Worm (Caenorhabditis elegans) whole organism, L2 larva: ENCODE results near the gene T07A5.1.
A peak's percentile ranks its signal among the peaks of the same experiment; 100 is the strongest.

Source experiments
- C34F6.9 ChIP-seq: fragments of 150-350 bp; optimal IDR thresholded peaks from 2 replicates; lab custom pipeline; 2014; ENCODE audit warnings: missing biosample characterization, missing genetic modification characterization
- F13H6.1 ChIP-seq: sonication (generic microtip); optimal IDR thresholded peaks from 2 replicates; lab custom pipeline; 2016; ENCODE audit warnings: missing genetic modification characterization, missing compliant biosample characterization
- Y55F3AM.14 ChIP-seq: fragments of 200-800 bp; sonication (Bioruptor generic); optimal IDR thresholded peaks from 2 replicates; lab custom pipeline; 2018; ENCODE audit warnings: mild to moderate bottlenecking, missing genetic modification characterization, missing compliant biosample characterization
- aly-2 ChIP-seq: fragments of 150-350 bp; optimal IDR thresholded peaks from 2 replicates; lab custom pipeline; 2014; ENCODE audit warnings: missing biosample characterization, missing genetic modification characterization
- ama-1 ChIP-seq: fragments of 150-350 bp; optimal IDR thresholded peaks from 2 replicates; lab custom pipeline; 2018; ENCODE audit warnings: inconsistent platforms
- ceh-82 ChIP-seq: fragments of 150-350 bp; optimal IDR thresholded peaks from 2 replicates; lab custom pipeline; 2014; ENCODE audit warnings: missing biosample characterization, missing genetic modification characterization
- crh-2 ChIP-seq: sonication (generic microtip); optimal IDR thresholded peaks from 2 replicates; lab custom pipeline; 2017; ENCODE audit warnings: missing biosample characterization, missing genetic modification characterization
- dmd-4 ChIP-seq: sonication (generic microtip); optimal IDR thresholded peaks from 2 replicates; lab custom pipeline; 2017; ENCODE audit warnings: missing biosample characterization, missing genetic modification characterization
- egl-27 ChIP-seq: sonication (generic microtip); optimal IDR thresholded peaks from 3 replicates; lab custom pipeline; 2017; ENCODE audit warnings: missing biosample characterization, missing genetic modification reagents, missing genetic modification characterization
- elt-3 ChIP-seq: sonication (generic microtip); optimal IDR thresholded peaks from 2 replicates; lab custom pipeline; 2017; ENCODE audit warnings: missing biosample characterization, missing genetic modification characterization
- fos-1 ChIP-seq: fragments of 150-350 bp; optimal IDR thresholded peaks from 2 replicates; lab custom pipeline; 2014; ENCODE audit warnings: missing biosample characterization, missing genetic modification characterization
- gmeb-1 ChIP-seq: fragments of 150-350 bp; optimal IDR thresholded peaks from 2 replicates; lab custom pipeline; 2014; ENCODE audit warnings: missing biosample characterization, missing genetic modification characterization
- lin-11 ChIP-seq: fragments of 150-350 bp; sonication (generic microtip); optimal IDR thresholded peaks from 2 replicates; lab custom pipeline; 2014; ENCODE audit warnings: missing biosample characterization, missing genetic modification characterization, inconsistent platforms, mixed read lengths
- lin-13 ChIP-seq: fragments of 150-350 bp; optimal IDR thresholded peaks from 2 replicates; lab custom pipeline; 2014; ENCODE audit warnings: missing biosample characterization, missing genetic modification reagents, missing genetic modification characterization
- lin-39 ChIP-seq: fragments of 150-350 bp; optimal IDR thresholded peaks from 2 replicates; lab custom pipeline; 2014; ENCODE audit warnings: missing biosample characterization, missing genetic modification reagents, missing genetic modification characterization
- lsy-2 ChIP-seq, 2 experiments: fragments of 150-350 bp in 1 of 2; sonication (generic microtip) in 1 of 2; optimal IDR thresholded peaks; 2 replicates each; lab custom pipeline; 2014 to 2017; ENCODE audit warnings: missing biosample characterization in 2 of 2, missing genetic modification characterization in 2 of 2
- mab-5 ChIP-seq: fragments of 150-350 bp; optimal IDR thresholded peaks from 2 replicates; lab custom pipeline; 2014; ENCODE audit warnings: missing biosample characterization, missing genetic modification characterization
- mbf-1 ChIP-seq: sonication (generic microtip); optimal IDR thresholded peaks from 2 replicates; lab custom pipeline; 2017; ENCODE audit warnings: missing biosample characterization, missing genetic modification characterization
- mdl-1 ChIP-seq, 2 experiments: fragments of 150-350 bp in 1 of 2; sonication (generic microtip) in 1 of 2; optimal IDR thresholded peaks; 2 replicates each; lab custom pipeline; 2017; ENCODE audit warnings: missing biosample characterization in 2 of 2, missing genetic modification characterization in 2 of 2
- nhr-10 ChIP-seq: sonication (generic microtip); optimal IDR thresholded peaks from 2 replicates; lab custom pipeline; 2017; ENCODE audit warnings: missing biosample characterization, missing genetic modification characterization
- nhr-11 ChIP-seq: fragments of 150-350 bp; optimal IDR thresholded peaks from 2 replicates; lab custom pipeline; 2014; ENCODE audit warnings: missing biosample characterization, missing genetic modification characterization
- nhr-129 ChIP-seq: fragments of 150-350 bp; optimal IDR thresholded peaks from 2 replicates; lab custom pipeline; 2014; ENCODE audit warnings: missing biosample characterization, missing genetic modification characterization
- nhr-23 ChIP-seq: fragments of 150-350 bp; optimal IDR thresholded peaks from 2 replicates; lab custom pipeline; 2014; ENCODE audit warnings: missing biosample characterization, missing genetic modification reagents, missing genetic modification characterization
- nhr-25 ChIP-seq: fragments of 150-350 bp; sonication (generic microtip); optimal IDR thresholded peaks from 3 replicates; lab custom pipeline; 2014; ENCODE audit warnings: missing biosample characterization, missing genetic modification characterization
- nhr-6 ChIP-seq: fragments of 150-350 bp; optimal IDR thresholded peaks from 2 replicates; lab custom pipeline; 2014; ENCODE audit warnings: missing biosample characterization, missing genetic modification characterization
- nhr-77 ChIP-seq: fragments of 150-350 bp; optimal IDR thresholded peaks from 2 replicates; lab custom pipeline; 2014; ENCODE audit warnings: missing biosample characterization, missing genetic modification characterization
- peb-1 ChIP-seq: fragments of 150-350 bp; optimal IDR thresholded peaks from 2 replicates; lab custom pipeline; 2014; ENCODE audit warnings: missing biosample characterization, missing genetic modification characterization
- sem-4 ChIP-seq: fragments of 150-350 bp; optimal IDR thresholded peaks from 2 replicates; lab custom pipeline; 2014; ENCODE audit warnings: missing biosample characterization, missing genetic modification reagents, missing genetic modification characterization
- sma-3 ChIP-seq: sonication (generic microtip); optimal IDR thresholded peaks from 2 replicates; lab custom pipeline; 2016; ENCODE audit warnings: missing genetic modification reagents, missing genetic modification characterization, missing compliant biosample characterization
- sma-9 ChIP-seq, 2 experiments: fragments of 150-350 bp in 1 of 2; sonication (generic microtip) in 1 of 2; optimal IDR thresholded peaks; 2 replicates each; lab custom pipeline; 2014 to 2016; ENCODE audit warnings: missing genetic modification characterization in 2 of 2, mild to moderate bottlenecking in 1 of 2, missing biosample characterization in 1 of 2, missing compliant biosample characterization in 1 of 2, missing genetic modification reagents in 1 of 2, moderate library complexity in 1 of 2
- unc-39 ChIP-seq: fragments of 150-350 bp; optimal IDR thresholded peaks from 2 replicates; lab custom pipeline; 2014; ENCODE audit warnings: missing biosample characterization, missing genetic modification characterization
- unc-55 ChIP-seq: fragments of 150-350 bp; sonication (generic microtip); optimal IDR thresholded peaks from 3 replicates; lab custom pipeline; 2014; ENCODE audit warnings: missing biosample characterization, missing genetic modification reagents, missing genetic modification characterization
- unc-62 ChIP-seq: fragments of 150-350 bp; optimal IDR thresholded peaks from 2 replicates; lab custom pipeline; 2014; ENCODE audit warnings: missing biosample characterization, missing genetic modification reagents, missing genetic modification characterization
- zag-1 ChIP-seq: fragments of 150-350 bp; optimal IDR thresholded peaks from 2 replicates; lab custom pipeline; 2014; ENCODE audit warnings: missing biosample characterization, missing genetic modification characterization
- ztf-4 ChIP-seq: fragments of 150-350 bp; optimal IDR thresholded peaks from 2 replicates; lab custom pipeline; 2014; ENCODE audit warnings: missing biosample characterization, missing genetic modification characterization

The T07A5.1 gene

ce11 chrIII:10290541-10290940, 15.5 kb downstream of the T07A5.1 start (continued):
- no peak for TF ChIP-seq F13H6.1 (tag; lab: Kevin White, UChicago)
- peak in 1 of 2 experiments; percentile 5 for TF ChIP-seq lsy-2 (tag; optimal IDR thresholded peaks at IDR 0.05; lab: Kevin White, UChicago)
- TF ChIP-seq nhr-6 (tag; lab: Kevin White, UChicago) = no peak
- TF ChIP-seq unc-62 = no peak
- no peak for TF ChIP-seq unc-39 (tag; lab: Kevin White, UChicago)
- TF ChIP-seq sem-4 = no peak
- TF ChIP-seq dmd-4 (tag; lab: Kevin White, UChicago) = no peak
- TF ChIP-seq unc-55 (GFP tag; lab: Kevin White, UChicago) = no peak
- TF ChIP-seq nhr-23 = no peak
- TF ChIP-seq ztf-4 (tag; lab: Kevin White, UChicago) = no peak
- TF ChIP-seq sma-3 (GFP tag; lab: Kevin White, UChicago) = peak; percentile 25
- no peak for TF ChIP-seq elt-3 (tag; lab: Kevin White, UChicago)
- TF ChIP-seq egl-27 = no peak
- no peak for TF ChIP-seq peb-1 (tag; lab: Kevin White, UChicago)
- TF ChIP-seq nhr-10 (tag; lab: Kevin White, UChicago) = no peak
- TF ChIP-seq nhr-77 (tag; lab: Kevin White, UChicago) = no peak
- peak; percentile 63 for TF ChIP-seq fos-1 (tag; lab: Kevin White, UChicago)
- peak; percentile 77 for TF ChIP-seq nhr-25 (tag; lab: Kevin White, UChicago)

- TF ChIP-seq unc-39 (tag; lab: Kevin White, UChicago) (no peak), dmd-4 (tag; lab: Kevin White, UChicago) (no peak), sma-9 (GFP tag; optimal IDR thresholded peaks at IDR 0.05; lab: Kevin White, UChicago) (peak; percentile 9), sma-9 (tag; optimal IDR thresholded peaks at IDR 0.05; lab: Kevin White, UChicago) (no peak)
Measured at ce11 chrIII:10289790-10290189, 16.2 kb downstream of the T07A5.1 start.

- TF ChIP-seq gmeb-1 = no peak
- TF ChIP-seq lin-11 (tag; lab: Kevin White, UChicago) = no peak
- no peak for TF ChIP-seq aly-2 (tag; lab: Kevin White, UChicago)
- no peak for TF ChIP-seq fos-1 (tag; lab: Kevin White, UChicago)
- no peak for TF ChIP-seq nhr-77 (tag; lab: Kevin White, UChicago)
- no peak for TF ChIP-seq nhr-10 (tag; lab: Kevin White, UChicago)
Measured at ce11 chrIII:10285623-10286022, 20.4 kb downstream of the T07A5.1 start, which contains the start of gene K10G9.2. Gene K10G9.2, plus strand, starts transcription at chrIII:10285923.

DNA sequence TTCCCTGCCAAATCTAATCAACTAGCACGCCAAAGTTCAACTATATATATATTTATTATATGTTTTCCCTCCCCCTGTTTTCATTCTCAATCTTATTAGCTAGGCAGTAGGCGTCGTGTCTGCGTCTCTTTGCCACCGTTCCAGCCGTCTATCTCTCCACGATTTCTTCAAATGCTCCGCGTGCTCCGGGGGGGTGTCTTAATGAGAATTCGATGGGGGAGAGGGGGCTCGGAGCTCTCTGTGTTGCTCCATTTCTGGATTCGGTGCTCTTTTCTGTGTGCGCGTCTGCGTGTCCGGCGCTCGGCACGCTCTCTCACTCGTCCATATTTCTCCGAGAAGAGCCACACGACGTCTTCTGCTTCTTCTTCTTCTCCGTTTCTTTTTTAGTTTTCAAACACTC, 21.8 kb downstream of the T07A5.1 start:
- peak; percentile 69 for TF ChIP-seq F13H6.1 (tag; lab: Kevin White, UChicago)
- peak; percentile 56 for TF ChIP-seq sem-4
- TF ChIP-seq egl-27 = peak; percentile 72
- TF ChIP-seq ztf-4 (tag; lab: Kevin White, UChicago) = peak; percentile 15
- TF ChIP-seq mab-5 (tag; lab: Kevin White, UChicago) = peak; percentile 66
- peak; percentile 57 for TF ChIP-seq crh-2 (tag; lab: Kevin White, UChicago)
- TF ChIP-seq ama-1 (lab: Kevin White, UChicago) = no peak
- peak in 1 of 2 experiments; percentile 71 for TF ChIP-seq lsy-2 (tag; optimal IDR thresholded peaks at IDR 0.05; lab: Kevin White, UChicago)
- TF ChIP-seq nhr-77 (tag; lab: Kevin White, UChicago) = no peak
- TF ChIP-seq sma-9 (GFP tag; optimal IDR thresholded peaks at IDR 0.05; lab: Kevin White, UChicago) = peak; percentile 48
- TF ChIP-seq sma-9 (tag; optimal IDR thresholded peaks at IDR 0.05; lab: Kevin White, UChicago) = no peak
- TF ChIP-seq lin-13 (GFP tag; lab: Kevin White, UChicago) = peak; percentile 73
- TF ChIP-seq zag-1 (tag; lab: Kevin White, UChicago) = peak; percentile 90
- peak; percentile 17 for TF ChIP-seq nhr-129 (tag; lab: Kevin White, UChicago)
- no peak for TF ChIP-seq mbf-1 (tag; lab: Kevin White, UChicago)
- TF ChIP-seq lin-39 (tag; lab: Kevin White, UChicago) = no peak
- peak; percentile 33 for TF ChIP-seq nhr-6 (tag; lab: Kevin White, UChicago)
- peak; percentile 22 for TF ChIP-seq ceh-82 (tag; lab: Kevin White, UChicago)
- peak; percentile 54 for TF ChIP-seq Y55F3AM.14 (GFP tag; lab: Kevin White, UChicago)
- TF ChIP-seq mdl-1 (tag; optimal IDR thresholded peaks at IDR 0.05; lab: Kevin White, UChicago) = peak; percentile 61 to 92
- no peak for TF ChIP-seq nhr-11 (tag; lab: Kevin White, UChicago)
- peak; percentile 75 for TF ChIP-seq unc-55 (GFP tag; lab: Kevin White, UChicago)
- peak; percentile 77 for TF ChIP-seq C34F6.9 (tag; lab: Kevin White, UChicago)
- peak; percentile 65 for TF ChIP-seq lin-11 (tag; lab: Kevin White, UChicago)
- TF ChIP-seq sma-3 (GFP tag; lab: Kevin White, UChicago) = no peak
